Worm (Caenorhabditis elegans) whole organism, L4 larva: ENCODE measurements around the gene ccnk-1.
A peak's percentile ranks its signal among the peaks of the same experiment; 100 is the strongest.

Experiments
- D1046.2 ChIP-seq: fragments of 200-800 bp; sonication (Bioruptor generic); IDR thresholded peaks from 2 replicates; pipeline ENCODE4 v1.3.6; 2022; ENCODE audit warnings: missing genetic modification characterization, missing compliant biosample characterization
- F26F4.8 ChIP-seq: fragments of 200-800 bp; sonication (Bioruptor generic); conservative IDR thresholded peaks from 2 replicates; pipeline ENCODE4 v1.3.6; 2022; ENCODE audit warnings: missing genetic modification characterization, missing compliant biosample characterization
- F44E2.7 ChIP-seq: fragments of 200-800 bp; sonication (Bioruptor generic); IDR thresholded peaks from 2 replicates; pipeline ENCODE4 v2.1.2; 2022; ENCODE audit warnings: missing genetic modification characterization, missing compliant biosample characterization
- T20F7.1 ChIP-seq: fragments of 200-800 bp; sonication (Bioruptor generic); optimal IDR thresholded peaks from 2 replicates; lab custom pipeline; 2018; ENCODE audit warnings: mild to moderate bottlenecking, missing genetic modification characterization, missing compliant biosample characterization
- T26A8.4 ChIP-seq: fragments of 200-800 bp; sonication (Bioruptor generic); IDR thresholded peaks from 2 replicates; pipeline ENCODE4 v1.3.6; 2022; ENCODE audit warnings: missing genetic modification characterization, missing compliant biosample characterization
- Y75B8A.6 ChIP-seq: fragments of 200-800 bp; sonication (Bioruptor generic); IDR thresholded peaks from 2 replicates; pipeline ENCODE4 v1.3.6; 2022; ENCODE audit warnings: missing genetic modification reagents, missing genetic modification characterization, missing compliant biosample characterization
- ceh-20 ChIP-seq: fragments of 200-800 bp; sonication (Bioruptor generic); IDR thresholded peaks from 2 replicates; pipeline ENCODE4 v1.3.6; 2022; ENCODE audit warnings: missing genetic modification reagents, missing genetic modification characterization, missing compliant biosample characterization
- ceh-28 ChIP-seq: fragments of 150-350 bp; optimal IDR thresholded peaks from 2 replicates; lab custom pipeline; 2014; ENCODE audit warnings: missing biosample characterization, missing genetic modification reagents, missing genetic modification characterization
- daf-8 ChIP-seq: fragments of 200-800 bp; sonication (Bioruptor generic); IDR thresholded peaks from 2 replicates; pipeline ENCODE4 v1.3.6; 2022; ENCODE audit warnings: missing genetic modification characterization, missing compliant biosample characterization
- dmd-6 ChIP-seq: fragments of 200-800 bp; sonication (Bioruptor generic); IDR thresholded peaks from 2 replicates; pipeline ENCODE4 v1.3.6; 2022; ENCODE audit warnings: missing genetic modification reagents, missing genetic modification characterization, missing compliant biosample characterization
- dmd-8 ChIP-seq: fragments of 200-800 bp; sonication (Bioruptor generic); IDR thresholded peaks from 2 replicates; pipeline ENCODE4 v1.3.6; 2022; ENCODE audit warnings: missing genetic modification characterization, missing compliant biosample characterization
- duxl-1 ChIP-seq: sonication (generic microtip); optimal IDR thresholded peaks from 2 replicates; lab custom pipeline; 2016; ENCODE audit warnings: mild to moderate bottlenecking, missing genetic modification characterization, moderate library complexity, missing compliant biosample characterization; ENCODE audit not compliant: poor library complexity
- hlh-30 ChIP-seq: sonication (generic microtip); optimal IDR thresholded peaks from 2 replicates; lab custom pipeline; 2017; ENCODE audit warnings: antibody characterized with exemption, mild to moderate bottlenecking, missing genetic modification characterization, missing compliant biosample characterization; ENCODE audit not compliant: insufficient read depth
- hmg-1.1 ChIP-seq: fragments of 200-800 bp; sonication (Bioruptor generic); IDR thresholded peaks from 2 replicates; pipeline ENCODE4 v1.3.6; 2022; ENCODE audit warnings: missing genetic modification reagents, missing genetic modification characterization, missing compliant biosample characterization
- lim-7 ChIP-seq: fragments of 200-800 bp; sonication (Bioruptor generic); IDR thresholded peaks from 2 replicates; pipeline ENCODE4 v1.3.6; 2022; ENCODE audit warnings: missing genetic modification characterization, missing compliant biosample characterization
- lin-29 ChIP-seq: fragments of 200-800 bp; sonication (Bioruptor generic); IDR thresholded peaks from 2 replicates; pipeline ENCODE4 v1.3.6; 2022; ENCODE audit warnings: missing genetic modification reagents, missing genetic modification characterization, missing compliant biosample characterization
- lsy-2 ChIP-seq, 2 experiments: fragments of 150-350 bp in 1 of 2; sonication (generic microtip) in 1 of 2; optimal IDR thresholded peaks; 2 replicates each; lab custom pipeline; 2014 to 2017; ENCODE audit warnings: missing biosample characterization in 2 of 2, missing genetic modification characterization in 2 of 2
- mdl-1 ChIP-seq, 2 experiments: fragments of 150-350 bp in 1 of 2; sonication (generic microtip) in 1 of 2; optimal IDR thresholded peaks; 2 replicates each; lab custom pipeline; 2014 to 2017; ENCODE audit warnings: missing biosample characterization in 2 of 2, missing genetic modification characterization in 2 of 2
- mxl-3 ChIP-seq: fragments of 200-800 bp; sonication (Bioruptor generic); optimal IDR thresholded peaks from 2 replicates; lab custom pipeline; 2018; ENCODE audit warnings: mild to moderate bottlenecking, missing genetic modification characterization, missing compliant biosample characterization
- nhr-10 ChIP-seq: fragments of 150-350 bp; optimal IDR thresholded peaks from 2 replicates; lab custom pipeline; 2014; ENCODE audit warnings: missing biosample characterization, missing genetic modification characterization
- nhr-102 ChIP-seq: sonication (generic microtip); optimal IDR thresholded peaks from 2 replicates; lab custom pipeline; 2016; ENCODE audit warnings: mild to moderate bottlenecking, missing genetic modification characterization, moderate library complexity, missing compliant biosample characterization
- nhr-25 ChIP-seq: sonication (generic microtip); optimal IDR thresholded peaks from 2 replicates; lab custom pipeline; 2017; ENCODE audit warnings: missing genetic modification characterization, mild to moderate bottlenecking, missing compliant biosample characterization, antibody characterized with exemption, moderate library complexity, borderline replicate concordance; ENCODE audit not compliant: insufficient read depth
- nhr-28 ChIP-seq: fragments of 150-350 bp; optimal IDR thresholded peaks from 2 replicates; lab custom pipeline; 2014; ENCODE audit warnings: missing biosample characterization, missing genetic modification characterization
- nhr-42 ChIP-seq: fragments of 200-800 bp; sonication (Bioruptor generic); IDR thresholded peaks from 2 replicates; pipeline ENCODE4 v1.3.6; 2022; ENCODE audit warnings: missing genetic modification characterization, missing compliant biosample characterization
- nhr-76 ChIP-seq: fragments of 150-350 bp; optimal IDR thresholded peaks from 2 replicates; lab custom pipeline; 2014; ENCODE audit warnings: missing biosample characterization, missing genetic modification characterization
- nhr-77 ChIP-seq: fragments of 150-350 bp; optimal IDR thresholded peaks from 2 replicates; lab custom pipeline; 2014; ENCODE audit warnings: missing biosample characterization, missing genetic modification characterization
- php-3 ChIP-seq: fragments of 200-800 bp; sonication (Bioruptor generic); IDR thresholded peaks from 2 replicates; pipeline ENCODE4 v1.3.6; 2022; ENCODE audit warnings: missing genetic modification reagents, missing genetic modification characterization, missing compliant biosample characterization
- rbr-2 ChIP-seq: sonication (generic microtip); optimal IDR thresholded peaks from 2 replicates; lab custom pipeline; 2016; ENCODE audit warnings: missing genotype, missing genetic modification characterization, missing compliant biosample characterization
- saeg-2 ChIP-seq: fragments of 200-800 bp; sonication (Bioruptor generic); IDR thresholded peaks from 2 replicates; pipeline ENCODE4 v1.3.6; 2022; ENCODE audit warnings: missing genetic modification reagents, missing genetic modification characterization, missing compliant biosample characterization
- skn-1 ChIP-seq: fragments of 150-350 bp; optimal IDR thresholded peaks from 2 replicates; lab custom pipeline; 2014; ENCODE audit warnings: missing biosample characterization, missing genetic modification characterization
- spr-1 ChIP-seq: sonication (generic microtip); optimal IDR thresholded peaks from 2 replicates; lab custom pipeline; 2016; ENCODE audit warnings: mild to moderate bottlenecking, missing genetic modification characterization, missing compliant biosample characterization
- spr-3 ChIP-seq: fragments of 200-800 bp; sonication (Bioruptor generic); optimal IDR thresholded peaks from 2 replicates; lab custom pipeline; 2018; ENCODE audit warnings: mild to moderate bottlenecking, missing genetic modification characterization, missing compliant biosample characterization
- tra-1 ChIP-seq: fragments of 200-800 bp; sonication (Bioruptor generic); IDR thresholded peaks from 2 replicates; pipeline ENCODE4 v1.3.6; 2022; ENCODE audit warnings: missing genetic modification reagents, missing genetic modification characterization, missing compliant biosample characterization
- unc-62 ChIP-seq, 3 experiments: fragments of 150-350 bp in 1 of 3; sonication (generic microtip); optimal IDR thresholded peaks in 2 of 3; peaks in 1 of 3; 1 replicate in 1 of 3; 2 replicates in 2 of 3; lab custom pipeline; 2014 to 2017; ENCODE audit warnings: missing biosample characterization in 3 of 3, missing genetic modification characterization in 3 of 3, missing genetic modification reagents in 3 of 3, missing genotype in 1 of 3
- zip-11 ChIP-seq: fragments of 200-800 bp; sonication (Bioruptor generic); IDR thresholded peaks from 2 replicates; pipeline ENCODE4 v1.3.6; 2022; ENCODE audit warnings: missing genetic modification characterization, missing compliant biosample characterization
- ztf-7 ChIP-seq: fragments of 150-350 bp; optimal IDR thresholded peaks from 2 replicates; lab custom pipeline; 2014; ENCODE audit warnings: missing biosample characterization, missing genetic modification characterization

ccnk-1 gene

DNA sequence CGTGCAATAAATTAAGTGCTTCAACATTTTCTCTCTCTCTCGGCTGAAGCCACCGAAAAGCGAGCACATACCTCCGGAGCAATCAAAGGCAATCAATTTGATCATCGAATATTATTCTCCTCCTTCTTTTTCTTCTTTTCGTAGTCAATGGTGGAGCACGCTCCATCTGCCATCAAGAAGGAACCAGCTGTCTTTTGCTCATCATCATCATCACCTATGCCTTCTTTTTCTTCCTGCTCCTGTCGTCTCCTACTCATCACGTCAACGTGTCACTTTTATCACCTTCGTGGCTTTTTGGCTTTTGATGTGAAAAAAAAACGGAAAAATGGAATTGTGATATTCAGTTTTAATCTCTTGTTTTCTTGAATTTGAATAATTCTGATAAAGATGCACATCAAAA, 13.3 kb downstream of the ccnk-1 start:
- TF ChIP-seq lim-7 (GFP tag; lab: Robert Waterston, UW) (no peak), rbr-2 (no peak), ceh-20 (GFP tag; lab: Robert Waterston, UW) (peak; percentile 50; the same call in 1 of the 2 replicates), hmg-1.1 (GFP tag; lab: Robert Waterston, UW) (no peak), lsy-2 (tag; optimal IDR thresholded peaks at IDR 0.05; lab: Kevin White, UChicago) (no peak), spr-3 (GFP tag; lab: Kevin White, UChicago) (no peak), unc-62 (GFP tag; optimal IDR thresholded peaks at IDR 0.05 in 1 of 2; lab: Kevin White, UChicago) (peak in 1 of 2 experiments; percentile 60), unc-62 (tag; optimal IDR thresholded peaks at IDR 0.05; lab: Kevin White, UChicago) (no peak), zip-11 (GFP tag; lab: Robert Waterston, UW) (no peak), ceh-28 (tag; lab: Kevin White, UChicago) (no peak)
- TF ChIP-seq, all 104 proteins: peak for 2

DNA sequence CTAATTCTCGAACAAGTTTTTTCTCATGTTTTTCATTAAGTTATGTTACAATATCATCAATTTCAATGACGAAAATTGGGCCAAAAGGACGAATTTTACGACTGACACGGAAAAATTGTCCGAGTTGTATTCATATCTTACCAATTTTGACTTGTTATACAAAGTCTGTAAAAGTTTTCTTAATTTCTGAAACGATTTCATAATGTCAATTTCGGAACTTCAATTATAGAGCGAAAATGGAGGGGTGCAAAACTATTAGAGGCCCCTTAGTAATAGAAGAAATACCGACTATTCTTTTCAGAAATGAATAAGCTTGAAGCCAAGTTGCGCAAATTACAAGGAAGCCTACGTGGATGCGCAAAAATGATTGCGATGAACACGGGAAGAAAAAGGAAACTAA, 19.2 kb downstream of the ccnk-1 start, which contains the start of gene F43D2.3:
Gene F43D2.3, plus strand, starts transcription at position 301 of the 400 bp plus-strand sequence.
- TF ChIP-seq nhr-10 (tag; lab: Kevin White, UChicago) (no peak), T20F7.1 (GFP tag; lab: Kevin White, UChicago) (no peak), lim-7 (GFP tag; lab: Robert Waterston, UW) (no peak), spr-1 (no peak), saeg-2 (no peak), ztf-7 (tag; lab: Kevin White, UChicago) (no peak), hmg-1.1 (GFP tag; lab: Robert Waterston, UW) (no peak), nhr-25 (tag; lab: Kevin White, UChicago) (no peak), F44E2.7 (GFP tag; lab: Robert Waterston, UW) (no peak), nhr-77 (no peak)
- TF ChIP-seq, all 104 proteins: peak for 0

DNA sequence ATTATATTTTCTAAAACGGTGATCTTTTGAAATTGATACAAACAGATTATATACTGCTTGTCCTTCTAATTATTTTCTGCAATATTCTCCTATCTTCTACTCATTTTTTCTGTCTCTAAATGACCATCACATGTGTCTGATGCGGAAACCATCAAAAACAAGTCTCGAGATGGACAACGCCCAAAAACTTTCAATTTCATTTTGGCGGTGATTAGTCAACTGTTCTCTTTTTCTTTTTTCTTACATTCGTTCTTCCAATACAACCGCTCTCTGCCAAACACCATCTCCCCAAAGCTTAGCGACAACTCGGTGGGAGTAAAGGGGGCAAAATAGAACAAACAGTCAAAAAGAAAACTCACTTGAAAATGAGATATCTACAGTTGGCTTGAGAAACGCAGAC, 21.0 kb downstream of the ccnk-1 start:
- TF ChIP-seq F26F4.8 (GFP tag; lab: Robert Waterston, UW), result no peak
- peak in 1 of 2 experiments; percentile 60 for TF ChIP-seq unc-62 (GFP tag; optimal IDR thresholded peaks at IDR 0.05 in 1 of 2; lab: Kevin White, UChicago)
- no peak for TF ChIP-seq unc-62 (tag; optimal IDR thresholded peaks at IDR 0.05; lab: Kevin White, UChicago)
- no peak for TF ChIP-seq nhr-42
- TF ChIP-seq dmd-8 (GFP tag; lab: Robert Waterston, UW), result no peak
- TF ChIP-seq lin-29 (GFP tag; lab: Robert Waterston, UW), result no peak
- peak; percentile 17; the same call in 1 of the 2 replicates for TF ChIP-seq dmd-6 (GFP tag; lab: Robert Waterston, UW)
- TF ChIP-seq php-3 (GFP tag; lab: Robert Waterston, UW), result no peak
- TF ChIP-seq hlh-30 (tag; lab: Kevin White, UChicago), result peak; percentile 43
- TF ChIP-seq tra-1 (GFP tag; lab: Robert Waterston, UW), result no peak
- TF ChIP-seq daf-8 (GFP tag; lab: Robert Waterston, UW), result no peak
- peak in 1 of 2 experiments; percentile 29 for TF ChIP-seq mdl-1 (tag; optimal IDR thresholded peaks at IDR 0.05; lab: Kevin White, UChicago)
- peak; percentile 30 for TF ChIP-seq nhr-28
- no peak for TF ChIP-seq skn-1
- no peak for TF ChIP-seq Y75B8A.6 (GFP tag; lab: Robert Waterston, UW)
- TF ChIP-seq mxl-3 (GFP tag; lab: Kevin White, UChicago), result peak; percentile 39
- TF ChIP-seq D1046.2 (GFP tag; lab: Robert Waterston, UW), result no peak
- TF ChIP-seq nhr-76 (tag; lab: Kevin White, UChicago), result no peak
- TF ChIP-seq duxl-1 (tag; lab: Kevin White, UChicago), result no peak
- TF ChIP-seq nhr-102 (tag; lab: Kevin White, UChicago), result no peak
- no peak for TF ChIP-seq T26A8.4 (GFP tag; lab: Robert Waterston, UW)
- no peak for TF ChIP-seq rbr-2
- TF ChIP-seq, all 104 proteins: peak for 6
